Fruit fly (Drosophila melanogaster) whole organism, pupa: ENCODE results near the gene Alh.

Source experiments
- CG14655 ChIP-seq: fragments of 200-800 bp; sonication (Bioruptor generic); optimal IDR thresholded peaks from 3 replicates; lab custom pipeline; 2017; ENCODE audit warnings: mild to moderate bottlenecking, missing biosample characterization, missing genetic modification reagents, missing genetic modification characterization
- EcR ChIP-seq: fragments of 200-800 bp; sonication (Bioruptor generic); optimal IDR thresholded peaks from 3 replicates; lab custom pipeline; 2019; ENCODE audit warnings: missing biosample characterization, missing genetic modification characterization, mild to moderate bottlenecking, moderate library complexity, missing genetic modification reagents

dm6 chr3R:7079718-7080117, 44.3 kb downstream of the Alh start:
- no peak for TF ChIP-seq EcR (GFP tag; lab: Kevin White, UChicago)
- TF ChIP-seq CG14655 (GFP tag; lab: Kevin White, UChicago): no peak
